Fruit fly (Drosophila melanogaster): ENCODE data around the gene CG6583.

Gene CG6583

DNA sequence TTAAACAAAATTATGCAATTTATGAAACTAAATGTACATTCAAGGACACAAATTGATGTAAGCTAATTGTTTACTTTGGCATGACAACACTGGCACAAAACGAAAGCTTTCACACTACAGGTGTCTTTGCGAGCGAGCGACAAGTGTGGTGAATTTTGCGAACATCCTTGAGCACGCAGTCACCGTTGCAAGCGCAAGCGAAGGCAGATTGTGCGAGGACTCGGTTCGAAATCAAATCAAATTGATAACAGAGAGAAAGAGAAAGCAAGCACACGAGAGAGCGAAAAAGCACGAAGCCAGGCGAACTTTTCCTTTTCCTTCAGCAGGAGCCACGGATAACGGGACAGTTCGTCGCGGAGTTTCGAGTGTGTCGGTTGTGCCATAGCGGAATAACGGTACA, 29.9 kb downstream of the CG6583 start, which contains the start of gene CG31760:
TSS of gene CG31760 (plus strand) at position 342 of the 400 bp plus-strand sequence.
- TF ChIP-seq HLH106 (tag; optimal IDR thresholded peaks at IDR 0.05), result no peak
- TF ChIP-seq Vsx2 (GFP tag; optimal IDR thresholded peaks at IDR 0.05; ENCODE audit: partially characterized antibody), result no peak
- no peak for TF ChIP-seq lola (GFP tag; optimal IDR thresholded peaks at IDR 0.05)
- no peak for TF ChIP-seq Jra (GFP tag; optimal IDR thresholded peaks at IDR 0.05)
- TF ChIP-seq sage (GFP tag; optimal IDR thresholded peaks at IDR 0.05), result no peak
- no peak for TF ChIP-seq Myc (optimal IDR thresholded peaks at IDR 0.05)
- TF ChIP-seq pan (optimal IDR thresholded peaks at IDR 0.05), result no peak
- TF ChIP-seq Hr78 (GFP tag; optimal IDR thresholded peaks at IDR 0.05), result no peak
- TF ChIP-seq foxo (GFP tag; optimal IDR thresholded peaks at IDR 0.05), result no peak
- TF ChIP-seq CrebA (GFP tag; optimal IDR thresholded peaks at IDR 0.05; ENCODE audit: borderline replicate concordance), result no peak
- TF ChIP-seq h (GFP tag; optimal IDR thresholded peaks at IDR 0.05), result no peak
- no peak for TF ChIP-seq dmrt93B (GFP tag; optimal IDR thresholded peaks at IDR 0.05)
- TF ChIP-seq fru (GFP tag; optimal IDR thresholded peaks at IDR 0.05), result no peak
- TF ChIP-seq Hnf4 (GFP tag; optimal IDR thresholded peaks at IDR 0.05), result no peak
- no peak for TF ChIP-seq dl (GFP tag; optimal IDR thresholded peaks at IDR 0.05; ENCODE audit: insufficient read depth in 1 of 2, partially characterized antibody in 2 of 2)
- no peak for TF ChIP-seq Sp1 (GFP tag; optimal IDR thresholded peaks at IDR 0.05)
- TF ChIP-seq rgr (GFP tag; optimal IDR thresholded peaks at IDR 0.05), result no peak
- TF ChIP-seq dsf (GFP tag; optimal IDR thresholded peaks at IDR 0.05; ENCODE audit: borderline replicate concordance), result no peak
- no peak for TF ChIP-seq ey (GFP tag; optimal IDR thresholded peaks at IDR 0.05)

DNA sequence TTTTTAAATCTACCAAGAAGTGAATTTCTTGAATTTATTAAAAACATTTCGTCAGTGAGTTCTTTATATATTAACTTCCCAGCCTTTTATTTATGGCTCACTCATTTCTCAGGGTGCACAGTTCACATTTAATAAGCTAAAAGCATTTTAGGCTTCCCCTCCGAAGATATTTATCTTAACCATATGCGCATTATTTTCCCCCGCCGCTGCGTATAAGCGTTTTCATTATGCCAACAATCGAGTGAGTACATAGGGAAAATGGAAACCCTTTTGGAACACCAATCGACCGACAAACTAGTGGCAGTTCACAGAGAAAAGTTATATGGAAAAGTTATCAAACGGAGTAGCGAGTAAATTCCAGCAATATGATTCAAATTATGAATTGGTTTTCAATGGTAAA, 34.7 kb downstream of the CG6583 start, which contains the start of gene Gr33a:
TSS of gene Gr33a (plus strand) at position 301 of the 400 bp plus-strand sequence.
- TF ChIP-seq OdsH (GFP tag; optimal IDR thresholded peaks at IDR 0.05) (no peak), sv (GFP tag; optimal IDR thresholded peaks at IDR 0.05) (no peak), dmrt93B (GFP tag; optimal IDR thresholded peaks at IDR 0.05) (no peak), tai (GFP tag; optimal IDR thresholded peaks at IDR 0.05) (no peak), Rel (GFP tag; optimal IDR thresholded peaks at IDR 0.05) (no peak), Rel (tag; optimal IDR thresholded peaks at IDR 0.05) (no peak), psq (GFP tag; optimal IDR thresholded peaks at IDR 0.05) (no peak), Mio (GFP tag; optimal IDR thresholded peaks at IDR 0.05) (no peak), Dif (GFP tag; optimal IDR thresholded peaks at IDR 0.05; ENCODE audit: partially characterized antibody) (no peak), Jra (GFP tag; optimal IDR thresholded peaks at IDR 0.05) (no peak), CG32264 (GFP tag; optimal IDR thresholded peaks at IDR 0.05) (no peak), Myc (optimal IDR thresholded peaks at IDR 0.05) (no peak), h (GFP tag; optimal IDR thresholded peaks at IDR 0.05) (no peak)

DNA sequence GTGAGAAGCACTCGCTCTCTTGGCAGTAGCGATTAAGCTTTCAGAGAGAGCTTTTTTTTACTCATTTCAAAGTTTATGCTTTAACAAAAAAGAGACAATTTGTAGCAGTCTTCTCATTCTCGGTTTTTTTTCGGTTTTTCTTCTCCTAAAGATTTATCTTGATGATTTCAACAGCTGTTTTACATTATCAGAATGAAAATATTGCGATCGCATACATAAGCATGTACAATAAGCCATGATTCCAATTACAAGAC, 38.3 kb downstream of the CG6583 start:
- TF ChIP-seq Rel (GFP tag; optimal IDR thresholded peaks at IDR 0.05), result no peak
- TF ChIP-seq Rel (tag; optimal IDR thresholded peaks at IDR 0.05), result no peak
- no peak for TF ChIP-seq Jra (GFP tag; optimal IDR thresholded peaks at IDR 0.05)
- TF ChIP-seq Myc (optimal IDR thresholded peaks at IDR 0.05), result no peak

DNA sequence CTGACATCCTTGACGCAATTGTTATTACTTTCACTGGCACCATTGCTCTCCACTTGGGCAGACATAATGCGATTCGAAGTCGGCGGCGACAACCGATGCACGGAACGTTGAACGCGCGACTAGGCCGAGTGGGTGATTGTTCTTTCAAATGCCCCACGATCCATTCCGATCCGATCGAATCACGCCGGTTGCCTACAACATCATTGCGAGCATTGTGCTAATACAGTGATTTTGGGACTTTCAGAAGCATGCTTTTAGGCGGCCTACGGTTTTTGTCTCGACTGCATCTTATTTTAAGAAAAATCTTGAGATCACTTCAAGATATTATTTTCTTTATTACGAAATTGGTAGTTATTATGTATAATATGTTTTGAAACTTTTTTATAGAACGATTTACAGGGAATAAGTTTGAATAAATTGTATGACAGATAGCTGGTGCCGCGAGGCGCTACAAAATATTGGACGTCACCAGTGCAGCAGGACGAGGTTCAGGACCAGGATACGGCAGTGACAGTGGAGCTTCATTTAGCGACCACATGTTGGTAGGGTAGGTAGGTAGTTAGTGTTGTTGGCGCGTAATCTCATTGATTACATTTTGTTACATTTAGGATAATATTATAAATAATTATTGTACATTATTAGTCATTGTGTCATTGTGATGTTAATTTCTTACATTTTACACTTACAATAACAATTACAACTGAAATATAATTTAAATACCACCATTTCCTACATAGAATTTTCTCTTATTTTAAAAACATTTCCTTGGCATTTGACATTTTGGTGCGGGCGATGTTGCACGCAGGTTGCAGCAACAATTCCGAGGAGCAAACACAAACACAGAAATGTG, 38.9 kb downstream of the CG6583 start, which contains the start of gene rho-6:
TSS of gene rho-6 (minus strand) at position 137 of the 850 bp plus-strand sequence.
- TF ChIP-seq sv (GFP tag; optimal IDR thresholded peaks at IDR 0.05) (no peak), psq (GFP tag; optimal IDR thresholded peaks at IDR 0.05) (no peak), foxo (GFP tag; optimal IDR thresholded peaks at IDR 0.05) (no peak), Vsx2 (GFP tag; optimal IDR thresholded peaks at IDR 0.05; ENCODE audit: partially characterized antibody) (no peak), Abd-B (GFP tag; optimal IDR thresholded peaks at IDR 0.05) (no peak), Myc (optimal IDR thresholded peaks at IDR 0.05) (peak; percentile 58)

Data from whole organism, wandering third instar larva.